Fruit fly (Drosophila melanogaster) whole organism, embryonic: ENCODE data around the gene CG7294.

Source experiments
- Awh ChIP-seq: fragments of 200-800 bp; sonication (Bioruptor generic); IDR thresholded peaks from 2 replicates; pipeline ENCODE4, ENCODE4 v1.3.6; 2022; ENCODE audit warnings: missing biosample characterization, missing genetic modification characterization
- CG10147 ChIP-seq: fragments of 200-800 bp; sonication (Bioruptor generic); optimal IDR thresholded peaks from 2 replicates; lab custom pipeline; 2019; ENCODE audit warnings: missing biosample characterization, mild to moderate bottlenecking, missing genetic modification characterization, moderate library complexity
- CG11456 ChIP-seq: fragments of 200-800 bp; sonication (Bioruptor generic); IDR thresholded peaks from 3 replicates; pipeline ENCODE4 v1.3.6; 2022; ENCODE audit warnings: missing biosample characterization, missing genetic modification characterization
- CG12769 ChIP-seq: fragments of 200-800 bp; sonication (Bioruptor generic); optimal IDR thresholded peaks from 2 replicates; lab custom pipeline; 2019; ENCODE audit warnings: missing biosample characterization, mild to moderate bottlenecking, missing genetic modification characterization, moderate library complexity
- CG13894 ChIP-seq: fragments of 200-800 bp; sonication (Bioruptor generic); optimal IDR thresholded peaks from 3 replicates; lab custom pipeline; 2018; ENCODE audit warnings: missing biosample characterization, mild to moderate bottlenecking, missing genetic modification characterization, moderate library complexity
- CG15514 ChIP-seq: fragments of 200-800 bp; sonication (Bioruptor generic); optimal IDR thresholded peaks from 3 replicates; lab custom pipeline; 2017; ENCODE audit warnings: missing biosample characterization, missing genetic modification characterization, mild to moderate bottlenecking, moderate library complexity, missing genetic modification reagents
- CG15601 ChIP-seq: fragments of 200-800 bp; sonication (Bioruptor generic); optimal IDR thresholded peaks from 3 replicates; lab custom pipeline; 2019; ENCODE audit warnings: missing biosample characterization, mild to moderate bottlenecking, missing genetic modification characterization, moderate library complexity
- CG17612 ChIP-seq: fragments of 200-800 bp; sonication (Bioruptor generic); IDR thresholded peaks from 2 replicates; pipeline ENCODE4 v1.3.6; 2022; ENCODE audit warnings: missing biosample characterization, missing genetic modification characterization
- CG17802 ChIP-seq: fragments of 200-800 bp; sonication (Bioruptor generic); optimal IDR thresholded peaks from 2 replicates; lab custom pipeline; 2018; ENCODE audit warnings: missing biosample characterization, mild to moderate bottlenecking, missing genetic modification characterization, moderate library complexity
- CG18764 ChIP-seq: fragments of 200-800 bp; sonication (Bioruptor generic); optimal IDR thresholded peaks from 3 replicates; lab custom pipeline; 2016; ENCODE audit warnings: missing biosample characterization, missing genetic modification characterization
- CG2712 ChIP-seq: fragments of 200-800 bp; optimal IDR thresholded peaks from 3 replicates; lab custom pipeline; 2019; ENCODE audit warnings: missing biosample characterization, mild to moderate bottlenecking, missing genetic modification characterization, moderate library complexity
- CG33557 ChIP-seq: fragments of 200-800 bp; sonication (Bioruptor generic); optimal IDR thresholded peaks from 2 replicates; lab custom pipeline; 2019; ENCODE audit warnings: missing biosample characterization, mild to moderate bottlenecking, missing genetic modification characterization, moderate library complexity
- CG3847 ChIP-seq: fragments of 200-800 bp; sonication (Bioruptor generic); IDR thresholded peaks from 2 replicates; pipeline ENCODE4 v1.3.6; 2022; ENCODE audit warnings: missing biosample characterization, missing genetic modification characterization
- CG9932 ChIP-seq: fragments of 200-800 bp; sonication (Bioruptor generic); IDR thresholded peaks from 2 replicates; pipeline ENCODE4 v1.3.6; 2022; ENCODE audit warnings: missing biosample characterization, missing genetic modification characterization
- Dip3 ChIP-seq: fragments of 200-800 bp; sonication (Bioruptor generic); optimal IDR thresholded peaks from 3 replicates; lab custom pipeline; 2016; ENCODE audit warnings: missing biosample characterization, missing genetic modification characterization
- Dll ChIP-seq: fragments of 200-800 bp; sonication (Bioruptor generic); IDR thresholded peaks from 4 replicates; pipeline ENCODE4 v1.3.6; 2022; ENCODE audit warnings: missing biosample characterization, missing genetic modification characterization; ENCODE audit not compliant: partially characterized antibody
- E2f2 ChIP-seq: fragments of 200-800 bp; sonication (Bioruptor generic); IDR thresholded peaks from 2 replicates; pipeline ENCODE4 v1.3.6; 2022; ENCODE audit warnings: missing biosample characterization, missing genetic modification characterization
- Hr39 ChIP-seq: fragments of >200 bp; optimal IDR thresholded peaks from 2 replicates; lab custom pipeline; 2017
- MTF-1 ChIP-seq: fragments of 200-800 bp; sonication (Bioruptor generic); optimal IDR thresholded peaks from 2 replicates; lab custom pipeline; 2018; ENCODE audit warnings: missing biosample characterization, mild to moderate bottlenecking, missing genetic modification characterization, borderline replicate concordance
- Med ChIP-seq: fragments of 200-800 bp; sonication (Bioruptor generic); peaks from one replicate; lab custom pipeline; 2016; ENCODE audit warnings: missing biosample characterization, missing genetic modification characterization, mild to moderate bottlenecking, inconsistent platforms, moderate library complexity
- NFAT ChIP-seq: fragments of 200-800 bp; sonication (Bioruptor generic); IDR thresholded peaks from 2 replicates; pipeline ENCODE4 v1.3.6; 2022; ENCODE audit warnings: missing biosample characterization, missing genetic modification characterization
- Ravus ChIP-seq: fragments of 200-800 bp; sonication (Bioruptor generic); IDR thresholded peaks from 2 replicates; pipeline ENCODE4 v1.3.6; 2022; ENCODE audit warnings: missing biosample characterization, missing genetic modification characterization
- Sry-β ChIP-seq: fragments of 200-800 bp; sonication (Bioruptor generic); optimal IDR thresholded peaks from 2 replicates; lab custom pipeline; 2018; ENCODE audit warnings: missing biosample characterization, mild to moderate bottlenecking, missing genetic modification characterization, moderate library complexity
- abd-A ChIP-seq: fragments of 200-800 bp; sonication (Bioruptor generic); optimal IDR thresholded peaks from 3 replicates; lab custom pipeline; 2019; ENCODE audit warnings: missing biosample characterization, mild to moderate bottlenecking, missing genetic modification characterization, moderate library complexity
- btn ChIP-seq: fragments of 200-800 bp; sonication (Bioruptor generic); optimal IDR thresholded peaks from 2 replicates; lab custom pipeline; 2016; ENCODE audit warnings: missing biosample characterization, missing genetic modification characterization
- cas ChIP-seq: fragments of 200-800 bp; sonication (Bioruptor generic); IDR thresholded peaks from 2 replicates; pipeline ENCODE4 v1.3.6; 2022; ENCODE audit warnings: missing biosample characterization, missing genetic modification characterization
- chinmo ChIP-seq: fragments of 200-800 bp; sonication (Bioruptor generic); IDR thresholded peaks from 4 replicates; pipeline ENCODE4 v1.3.6; 2022; ENCODE audit warnings: missing biosample characterization, missing genetic modification characterization; ENCODE audit not compliant: partially characterized antibody
- dpn ChIP-seq, 2 experiments: fragments of 200-800 bp; sonication (Bioruptor generic); optimal IDR thresholded peaks; 3 replicates each; lab custom pipeline; 2016; ENCODE audit warnings: missing biosample characterization in 2 of 2, missing genetic modification characterization in 2 of 2
- h ChIP-seq: fragments of >200 bp; optimal IDR thresholded peaks from 2 replicates; lab custom pipeline; 2017
- her ChIP-seq: fragments of 200-800 bp; sonication (Bioruptor generic); optimal IDR thresholded peaks from 2 replicates; lab custom pipeline; 2016; ENCODE audit warnings: missing biosample characterization, missing genetic modification characterization
- insv ChIP-seq, 2 experiments: fragments of 200-800 bp; sonication (Bioruptor generic); optimal IDR thresholded peaks; 3 replicates each; lab custom pipeline; 2016 to 2018; ENCODE audit warnings: missing biosample characterization in 2 of 2, missing genetic modification characterization in 2 of 2
- kah ChIP-seq: fragments of 200-800 bp; sonication (Bioruptor generic); optimal IDR thresholded peaks from 2 replicates; lab custom pipeline; 2018; ENCODE audit warnings: missing biosample characterization, mild to moderate bottlenecking, missing genetic modification characterization
- kni ChIP-seq: fragments of 200-800 bp; sonication (Bioruptor generic); optimal IDR thresholded peaks from 3 replicates; lab custom pipeline; 2017; ENCODE audit warnings: mild to moderate bottlenecking, missing biosample characterization, missing genetic modification reagents, missing genetic modification characterization
- peb ChIP-seq: fragments of 200-800 bp; sonication (Bioruptor generic); IDR thresholded peaks from 2 replicates; pipeline ENCODE4 v1.3.6; 2022; ENCODE audit warnings: missing biosample characterization, missing genetic modification characterization
- prd ChIP-seq, 3 experiments: fragments of >200 bp in 2 of 3; fragments of 200-800 bp in 1 of 3; sonication (Bioruptor generic) in 1 of 3; optimal IDR thresholded peaks in 2 of 3; IDR thresholded peaks in 1 of 3; 2 replicates in 2 of 3; 3 replicates in 1 of 3; pipeline versions ENCODE4 v1.3.6 to Lab custom; 2017 to 2022; ENCODE audit warnings: missing biosample characterization in 1 of 3, missing genetic modification characterization in 1 of 3
- row ChIP-seq: fragments of 200-800 bp; sonication (Bioruptor generic); IDR thresholded peaks from 3 replicates; pipeline ENCODE4 v1.3.6; 2022; ENCODE audit warnings: missing biosample characterization, missing genetic modification characterization
- sens ChIP-seq: fragments of 200-800 bp; sonication (Bioruptor generic); peaks from one replicate; lab custom pipeline; 2016; ENCODE audit warnings: missing biosample characterization, missing genetic modification characterization
- sisA ChIP-seq: fragments of 200-800 bp; sonication (Bioruptor generic); IDR thresholded peaks from 2 replicates; pipeline ENCODE4 v1.3.6; 2022; ENCODE audit warnings: missing biosample characterization, missing genetic modification characterization
- sna ChIP-seq: fragments of 200-800 bp; sonication (Bioruptor generic); IDR thresholded peaks from 2 replicates; pipeline ENCODE4 v1.3.6; 2022; ENCODE audit warnings: missing biosample characterization, missing genetic modification characterization; ENCODE audit not compliant: partially characterized antibody
- sr ChIP-seq: fragments of 200-800 bp; sonication (Bioruptor generic); IDR thresholded peaks from 3 replicates; pipeline ENCODE4 v1.3.6; 2022; ENCODE audit warnings: missing biosample characterization, missing genetic modification characterization
- twi ChIP-seq: fragments of 200-800 bp; optimal IDR thresholded peaks from 2 replicates; lab custom pipeline; 2019; ENCODE audit warnings: missing biosample characterization, mild to moderate bottlenecking, missing genetic modification characterization, moderate library complexity
- usp ChIP-seq: fragments of >200 bp; optimal IDR thresholded peaks from 2 replicates; lab custom pipeline; 2017; ENCODE audit warnings: missing biosample characterization, missing genetic modification characterization
- vvl ChIP-seq: fragments of 200-800 bp; sonication (Bioruptor generic); IDR thresholded peaks from 2 replicates; pipeline ENCODE4 v1.3.6; 2022; ENCODE audit warnings: missing biosample characterization, missing genetic modification characterization
- zfh1 ChIP-seq: fragments of 200-800 bp; sonication (Bioruptor generic); IDR thresholded peaks from 3 replicates; pipeline ENCODE4 v1.3.6; 2022; ENCODE audit warnings: missing biosample characterization, missing genetic modification characterization

Gene CG7294

DNA sequence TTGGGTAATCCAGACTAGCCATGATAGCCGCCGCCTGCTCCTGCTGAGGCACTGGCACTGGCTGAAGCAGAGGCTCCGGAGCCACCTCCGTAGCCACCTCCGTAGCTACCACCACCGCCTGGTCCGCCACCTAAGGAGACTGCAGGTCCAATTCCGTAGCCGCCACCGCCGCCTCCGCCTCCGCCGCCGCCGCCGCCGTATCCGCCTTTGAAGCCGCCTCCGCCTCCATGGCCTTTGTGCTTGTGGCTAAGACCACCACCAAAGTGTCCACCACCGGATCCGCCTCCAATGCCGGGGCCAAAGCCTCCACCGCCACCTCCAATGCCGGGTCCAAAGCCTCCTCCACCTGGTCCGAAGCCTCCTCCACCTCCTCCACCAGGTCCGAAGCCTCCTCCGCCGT lies 3.9 kb upstream of the CG7294 start:
- TF ChIP-seq Hr39 (lab: Kevin White, UChicago): peak; percentile 74
- no peak for TF ChIP-seq E2f2

DNA sequence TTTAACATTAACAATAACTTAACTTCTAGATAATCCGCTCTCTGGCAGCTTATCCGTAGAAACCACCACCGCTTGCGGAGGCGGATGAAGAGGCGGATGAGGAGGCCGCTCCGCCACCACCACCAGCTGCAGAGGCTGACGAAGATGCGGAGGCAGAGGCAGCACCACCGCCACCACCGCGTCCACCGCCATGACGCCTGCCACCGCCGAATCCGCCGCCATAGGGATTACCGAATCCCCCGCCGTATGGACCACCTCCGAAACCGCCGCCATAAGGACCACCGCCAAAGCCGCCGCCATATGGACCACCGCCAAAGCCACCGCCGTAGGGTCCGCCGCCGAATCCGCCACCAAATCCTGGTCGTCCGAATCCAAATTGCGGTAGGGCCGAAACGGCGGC lies 307 bp downstream of the CG7294 start:
- TF ChIP-seq sr (peak; percentile 73; the same call in 2 of the 3 replicates), cas (GFP tag; lab: Robert Waterston, UW) (0 out of 2 replicates have a peak, but pooled peaks have one; percentile 27), chinmo (GFP tag; lab: Robert Waterston, UW) (0 out of 4 replicates have a peak, but pooled peaks have one; percentile 18), CG9932 (GFP tag; lab: Robert Waterston, UW) (peak; percentile 28; the same call in 1 of the 2 replicates), CG11456 (GFP tag; lab: Robert Waterston, UW) (peak; percentile 53; the same call in 1 of the 3 replicates), CG3847 (0 out of 2 replicates have a peak, but pooled peaks have one; percentile 11), CG10147 (GFP tag; lab: Kevin White, UChicago) (no peak), Dll (GFP tag; lab: Robert Waterston, UW) (no peak), Med (peak; percentile 28), NFAT (0 out of 2 replicates have a peak, but pooled peaks have one; percentile 16), CG15601 (tag; lab: Kevin White, UChicago) (no peak), prd (optimal IDR thresholded peaks at IDR 0.05; lab: Kevin White, UChicago) (no peak), prd (GFP tag; IDR thresholded peaks at IDR 0.05; lab: Robert Waterston, UW) (0 out of 3 replicates have a peak, but pooled peaks have one; percentile 5), CG17612 (0 out of 2 replicates have a peak, but pooled peaks have one; percentile 20), sisA (GFP tag; lab: Robert Waterston, UW) (0 out of 2 replicates have a peak, but pooled peaks have one; percentile 15), twi (tag; lab: Kevin White, UChicago) (no peak), insv (GFP tag; optimal IDR thresholded peaks at IDR 0.05; lab: Kevin White, UChicago) (no peak)

DNA sequence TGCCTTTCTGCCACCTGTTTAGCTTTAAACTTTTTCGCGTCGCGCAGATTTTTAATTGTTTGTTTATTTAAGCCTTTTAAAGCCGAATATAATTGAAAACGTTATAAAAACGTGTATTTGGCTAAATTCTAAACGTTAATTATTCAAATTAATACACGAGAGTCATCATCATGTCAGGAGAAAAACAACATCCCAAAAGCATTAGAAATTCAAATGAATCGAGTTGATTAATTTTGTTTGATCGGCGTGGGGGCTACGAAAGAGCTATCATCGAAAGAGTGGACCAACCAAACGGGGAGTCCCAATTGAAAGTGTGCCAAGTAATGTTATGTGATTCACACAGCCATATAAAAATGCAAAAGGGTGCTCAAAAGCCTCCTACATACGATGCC lies 1.3 kb downstream of the CG7294 start:
- TF ChIP-seq usp (GFP tag; lab: Kevin White, UChicago) (no peak), vvl (peak; percentile 61; the same call in 1 of the 2 replicates), Dip3 (GFP tag; lab: Kevin White, UChicago) (no peak), h (no peak), abd-A (peak; percentile 56), dpn (GFP tag; optimal IDR thresholded peaks at IDR 0.05; lab: Kevin White, UChicago) (no peak)

DNA sequence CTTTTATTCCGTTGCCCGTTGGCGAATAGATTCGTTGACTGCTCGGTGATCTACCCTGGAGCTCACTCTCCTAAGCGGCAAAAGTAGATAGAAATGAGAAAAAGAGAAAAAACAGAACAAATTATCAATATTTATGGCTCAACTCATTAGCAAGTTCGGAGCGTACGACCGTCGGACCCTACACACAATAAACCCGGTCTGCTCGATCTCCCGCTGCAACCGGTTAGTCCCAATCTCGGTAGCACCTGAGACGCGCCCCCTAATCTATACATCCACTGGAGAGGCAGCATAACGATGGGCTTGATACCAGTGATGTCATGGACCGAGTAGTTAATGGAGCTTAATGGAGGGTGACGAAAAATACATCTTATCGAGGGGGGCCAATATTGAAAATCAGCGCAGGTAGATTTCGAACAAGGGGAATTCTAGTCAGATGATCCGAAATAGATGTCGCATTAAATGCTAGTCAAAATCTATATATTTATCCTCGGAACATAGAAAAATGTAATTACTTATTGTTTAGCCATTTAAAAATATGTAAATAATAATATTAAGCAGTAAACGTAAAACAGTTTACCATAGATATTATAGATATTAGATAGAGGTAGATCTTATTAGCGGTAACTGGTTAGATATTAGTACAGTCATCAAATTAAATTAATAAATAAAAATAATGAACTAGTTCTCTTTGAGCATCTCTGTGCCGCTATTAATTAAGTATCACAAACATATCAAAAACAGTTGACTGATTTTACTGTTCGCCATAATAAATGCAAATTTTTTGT lies 1.9 kb downstream of the CG7294 start, which contains the start of gene CG7296:
Gene CG7296, minus strand, starts transcription at position 58 of the 785 bp plus-strand sequence.
- TF ChIP-seq MTF-1 (GFP tag; lab: Kevin White, UChicago) (no peak), CG12769 (peak; percentile 71), CG18764 (GFP tag; lab: Kevin White, UChicago) (no peak), Ravus (GFP tag; lab: Robert Waterston, UW) (no peak), sna (GFP tag; lab: Robert Waterston, UW) (no peak), abd-A (peak; percentile 71), CG2712 (no peak), row (GFP tag; lab: Robert Waterston, UW) (0 out of 3 replicates have a peak, but pooled peaks have one; percentile 19), Awh (GFP tag; lab: Robert Waterston, UW) (peak; percentile 90), CG33557 (GFP tag; lab: Kevin White, UChicago) (no peak), CG17802 (tag; lab: Kevin White, UChicago) (no peak), btn (GFP tag; lab: Kevin White, UChicago) (no peak), CG15514 (GFP tag; lab: Kevin White, UChicago) (peak; percentile 95), sens (GFP tag; lab: Kevin White, UChicago) (no peak), kni (GFP tag; lab: Kevin White, UChicago) (peak; percentile 33), kah (GFP tag; lab: Kevin White, UChicago) (no peak), CG13894 (peak; percentile 72), her (GFP tag; lab: Kevin White, UChicago) (no peak), Sry-β (peak; percentile 43), zfh1 (GFP tag; lab: Robert Waterston, UW) (0 out of 3 replicates have a peak, but pooled peaks have one; percentile 2), vvl (peak; percentile 21; the same call in 1 of the 2 replicates), peb (GFP tag; lab: Robert Waterston, UW) (no peak)
- TF ChIP-seq, all 482 proteins: peak for 10
